Worm (Caenorhabditis elegans): Measurements from ENCODE around the gene C15C8.7.

C15C8.7 gene

ce11 chrV:12744979-12745378 is at the start of gene C15C8.7:
TSS of gene C15C8.7 (minus strand) at chrV:12745050.
- TF ChIP-seq fos-1 (tag; optimal IDR thresholded peaks at IDR 0.05) (peak; percentile 63), F13H6.1 (tag; optimal IDR thresholded peaks at IDR 0.05) (peak; percentile 6), sma-9 (GFP tag; optimal IDR thresholded peaks at IDR 0.05) (no peak), sma-9 (tag; optimal IDR thresholded peaks at IDR 0.05) (no peak)

- TF ChIP-seq fos-1 (tag; optimal IDR thresholded peaks at IDR 0.05) (peak; percentile 8), egl-27 (tag; optimal IDR thresholded peaks at IDR 0.05) (no peak), skn-1 (tag; optimal IDR thresholded peaks at IDR 0.05) (peak; percentile 78)
Observed at ce11 chrV:12792752-12793151, 47.9 kb upstream of the C15C8.7 start, which contains the start of gene ugt-5. TSS of gene ugt-5 (minus strand) at chrV:12792965.

ce11 chrV:12790188-12790587 is 45.3 kb upstream of the C15C8.7 start, which contains the start of gene srbc-43:
TSS of gene srbc-43 (minus strand) at chrV:12790518.
- no peak for TF ChIP-seq nhr-237 (tag; optimal IDR thresholded peaks at IDR 0.05)
- no peak for TF ChIP-seq Y55F3AM.14 (GFP tag; optimal IDR thresholded peaks at IDR 0.05)
- TF ChIP-seq gmeb-1 (tag; optimal IDR thresholded peaks at IDR 0.05), result no peak
- no peak for TF ChIP-seq nhr-11 (tag; optimal IDR thresholded peaks at IDR 0.05)
- TF ChIP-seq F13H6.1 (tag; optimal IDR thresholded peaks at IDR 0.05), result no peak
- TF ChIP-seq skn-1 (tag; optimal IDR thresholded peaks at IDR 0.05), result no peak
- TF ChIP-seq nhr-129 (tag; optimal IDR thresholded peaks at IDR 0.05), result no peak
- TF ChIP-seq ceh-82 (tag; optimal IDR thresholded peaks at IDR 0.05), result no peak
- no peak for TF ChIP-seq alr-1 (tag; optimal IDR thresholded peaks at IDR 0.05)
- TF ChIP-seq crh-2 (tag; optimal IDR thresholded peaks at IDR 0.05), result no peak
- no peak for TF ChIP-seq R02D3.7 (tag; optimal IDR thresholded peaks at IDR 0.05)
- TF ChIP-seq ztf-11 (tag; optimal IDR thresholded peaks at IDR 0.05), result no peak
- no peak for TF ChIP-seq nhr-12 (tag; optimal IDR thresholded peaks at IDR 0.05)
- TF ChIP-seq ztf-4 (tag; optimal IDR thresholded peaks at IDR 0.05), result no peak
- TF ChIP-seq lin-39 (tag; optimal IDR thresholded peaks at IDR 0.05), result no peak
- no peak for TF ChIP-seq nhr-21 (tag; optimal IDR thresholded peaks at IDR 0.05)
- TF ChIP-seq lin-11 (tag; optimal IDR thresholded peaks at IDR 0.05), result no peak

DNA sequence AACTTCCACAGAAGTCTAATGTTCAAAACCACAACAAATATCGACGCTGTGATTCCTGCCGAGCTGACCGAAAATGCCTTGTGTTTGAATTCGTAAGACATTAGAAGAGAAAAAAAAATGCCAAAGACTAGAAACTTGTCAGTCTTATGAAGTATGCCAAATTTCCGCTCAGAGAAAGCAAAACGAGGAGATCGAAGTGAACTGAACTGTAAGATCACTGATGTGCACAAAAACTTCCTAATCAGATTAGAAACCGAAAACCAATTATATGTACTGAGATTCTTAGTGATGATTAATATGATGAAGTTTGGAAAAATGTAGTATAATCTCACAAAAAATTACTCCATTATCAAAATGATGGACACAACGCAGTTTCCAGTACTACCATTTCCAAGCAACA is 43.6 kb upstream of the C15C8.7 start, which contains the start of gene srbc-44:
Gene srbc-44 (minus strand): TSS at position 101 of the 400 bp plus-strand sequence.
- TF ChIP-seq snpc-4 (tag; optimal IDR thresholded peaks at IDR 0.05) (no peak), sem-4 (tag; optimal IDR thresholded peaks at IDR 0.05) (no peak), elt-3 (tag; optimal IDR thresholded peaks at IDR 0.05) (no peak)

DNA sequence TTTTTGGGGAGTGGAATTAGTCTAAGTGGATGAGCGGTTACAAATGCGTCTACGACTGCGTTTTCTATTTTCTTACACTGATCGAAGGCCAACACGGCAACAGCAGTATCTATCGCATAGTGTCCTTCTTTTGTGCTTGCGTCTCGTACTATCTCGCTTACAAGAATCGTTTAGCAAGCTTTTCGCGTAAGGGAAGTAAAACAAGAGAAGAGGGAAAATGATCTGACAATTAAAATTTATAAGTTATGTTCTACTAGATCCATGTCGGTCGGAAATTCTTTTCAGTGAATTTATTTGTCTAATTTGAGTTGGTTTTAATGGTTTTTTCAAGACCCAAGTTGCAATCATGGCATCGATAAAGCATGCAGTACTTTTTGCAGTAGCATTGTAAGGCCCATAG is 42.2 kb upstream of the C15C8.7 start, which contains the start of gene fkb-4:
Gene fkb-4 (minus strand): TSS at position 101 of the 400 bp plus-strand sequence.
- TF ChIP-seq gmeb-1 (tag; optimal IDR thresholded peaks at IDR 0.05), result no peak
- TF ChIP-seq snpc-4 (tag; optimal IDR thresholded peaks at IDR 0.05), result no peak
- no peak for TF ChIP-seq unc-39 (tag; optimal IDR thresholded peaks at IDR 0.05)
- no peak for TF ChIP-seq Y55F3AM.14 (GFP tag; optimal IDR thresholded peaks at IDR 0.05)
- no peak for TF ChIP-seq ceh-16 (tag; optimal IDR thresholded peaks at IDR 0.05)
- TF ChIP-seq elt-1 (tag; optimal IDR thresholded peaks at IDR 0.05), result no peak
- TF ChIP-seq nhr-10 (tag; optimal IDR thresholded peaks at IDR 0.05), result no peak
- TF ChIP-seq nhr-237 (tag; optimal IDR thresholded peaks at IDR 0.05), result no peak

- TF ChIP-seq mab-5 (tag; optimal IDR thresholded peaks at IDR 0.05) (no peak), nhr-21 (tag; optimal IDR thresholded peaks at IDR 0.05) (no peak), lin-11 (tag; optimal IDR thresholded peaks at IDR 0.05) (no peak), crh-2 (tag; optimal IDR thresholded peaks at IDR 0.05) (no peak), sma-9 (GFP tag; optimal IDR thresholded peaks at IDR 0.05) (no peak), sma-9 (tag; optimal IDR thresholded peaks at IDR 0.05) (no peak), nhr-25 (tag; optimal IDR thresholded peaks at IDR 0.05) (no peak), ztf-11 (tag; optimal IDR thresholded peaks at IDR 0.05) (no peak), zag-1 (tag; optimal IDR thresholded peaks at IDR 0.05) (no peak), sma-3 (GFP tag; optimal IDR thresholded peaks at IDR 0.05) (no peak), ceh-16 (tag; optimal IDR thresholded peaks at IDR 0.05) (no peak), lsy-2 (tag; optimal IDR thresholded peaks at IDR 0.05) (no peak), mbf-1 (tag; optimal IDR thresholded peaks at IDR 0.05) (no peak)
Observed at ce11 chrV:12786340-12786739, 41.5 kb upstream of the C15C8.7 start.

Measured in whole organism, L2 larva.